Worm (Caenorhabditis elegans): ENCODE measurements around the gene metr-1.
A peak's percentile ranks its signal among the peaks of the same experiment; 100 is the strongest.

The metr-1 gene

ce11 chrII:10971677-10972076, 45.3 kb downstream of the metr-1 start:
- TF ChIP-seq tbx-2 (tag; optimal IDR thresholded peaks at IDR 0.05) (no peak), lin-14 (GFP tag; optimal IDR thresholded peaks at IDR 0.05) (peak; percentile 35)

ce11 chrII:10975239-10975638, 48.9 kb downstream of the metr-1 start, which contains the start of gene ptp-3:
Gene ptp-3, plus strand, starts transcription at chrII:10975539.
- TF ChIP-seq ets-5 (GFP tag; IDR thresholded peaks at IDR 0.05), result no peak

Data from whole organism, L1 larva.